Fruit fly (Drosophila melanogaster): ENCODE results near the gene Rad17.

The Rad17 gene

dm6 chr3R:14691019-14691777 is 28.2 kb upstream of the Rad17 start (continued):
- TF ChIP-seq CG6808 (GFP tag; optimal IDR thresholded peaks at IDR 0.05) (peak; percentile 11), Hr39 (GFP tag; optimal IDR thresholded peaks at IDR 0.05) (peak; percentile 35), CG3032 (tag; optimal IDR thresholded peaks at IDR 0.05) (peak; percentile 57), svp (GFP tag) (peak; percentile 66), CG8119 (GFP tag; IDR thresholded peaks at IDR 0.05) (peak; percentile 49; the same call in 2 of the 3 replicates), CG32006 (GFP tag; optimal IDR thresholded peaks at IDR 0.05) (peak; percentile 71), CG8319 (GFP tag; optimal IDR thresholded peaks at IDR 0.05) (peak; percentile 42), net (GFP tag; optimal IDR thresholded peaks at IDR 0.05) (peak; percentile 52), Lpt (GFP tag; optimal IDR thresholded peaks at IDR 0.05) (no peak), Met (GFP tag; optimal IDR thresholded peaks at IDR 0.05) (peak; percentile 58), fd85E (GFP tag; optimal IDR thresholded peaks at IDR 0.05) (no peak), Eip93F (GFP tag; optimal IDR thresholded peaks at IDR 0.05) (no peak), CG16779 (tag; optimal IDR thresholded peaks at IDR 0.05) (peak; percentile 14), ss (GFP tag; optimal IDR thresholded peaks at IDR 0.05) (peak; percentile 14 to 52), Eip75B (GFP tag; optimal IDR thresholded peaks at IDR 0.05) (peak; percentile 13), CG11902 (GFP tag; optimal IDR thresholded peaks at IDR 0.05) (peak; percentile 6), Blimp-1 (GFP tag; optimal IDR thresholded peaks at IDR 0.05) (no peak), eg (GFP tag; IDR thresholded peaks at IDR 0.05) (0 out of 3 replicates have a peak, but pooled peaks have one; percentile 26), Hr38 (GFP tag; optimal IDR thresholded peaks at IDR 0.05) (no peak), CG6854 (GFP tag; optimal IDR thresholded peaks at IDR 0.05) (no peak), cyc (GFP tag; optimal IDR thresholded peaks at IDR 0.05) (peak; percentile 3), acj6 (GFP tag; optimal IDR thresholded peaks at IDR 0.05) (peak; percentile 71), CG10669 (GFP tag; optimal IDR thresholded peaks at IDR 0.05) (peak; percentile 3), dac (GFP tag; optimal IDR thresholded peaks at IDR 0.05) (no peak), CG15336 (GFP tag; IDR thresholded peaks at IDR 0.05) (peak; percentile 63), Sox15 (GFP tag; optimal IDR thresholded peaks at IDR 0.05) (peak; percentile 35)

- TF ChIP-seq Eip78C (GFP tag) = peak; percentile 2
- TF ChIP-seq Hr39 (GFP tag; optimal IDR thresholded peaks at IDR 0.05) = no peak
- no peak for TF ChIP-seq cyc (GFP tag; optimal IDR thresholded peaks at IDR 0.05)
- no peak for TF ChIP-seq CG8119 (GFP tag; IDR thresholded peaks at IDR 0.05)
- no peak for TF ChIP-seq Smox (GFP tag; optimal IDR thresholded peaks at IDR 0.05)
- TF ChIP-seq CG11294 (GFP tag; IDR thresholded peaks at IDR 0.05) = no peak
- TF ChIP-seq ss (GFP tag; optimal IDR thresholded peaks at IDR 0.05) = peak in 1 of 2 experiments; percentile 7
- peak; percentile 7 for TF ChIP-seq CG6808 (GFP tag; optimal IDR thresholded peaks at IDR 0.05)
- TF ChIP-seq Sox15 (GFP tag; optimal IDR thresholded peaks at IDR 0.05) = no peak
- TF ChIP-seq CG10669 (GFP tag; optimal IDR thresholded peaks at IDR 0.05) = no peak
- no peak for TF ChIP-seq dac (GFP tag; optimal IDR thresholded peaks at IDR 0.05)
- peak; percentile 16 for TF ChIP-seq dsx (GFP tag; optimal IDR thresholded peaks at IDR 0.05; ENCODE audit: poor library complexity, severe bottlenecking)
- TF ChIP-seq Hr38 (GFP tag; optimal IDR thresholded peaks at IDR 0.05) = no peak
- TF ChIP-seq Sox102F (GFP tag; optimal IDR thresholded peaks at IDR 0.05) = no peak
- TF ChIP-seq svp (GFP tag) = peak; percentile 57
- TF ChIP-seq Gug (GFP tag; IDR thresholded peaks at IDR 0.05) = no peak
- no peak for TF ChIP-seq CG9139 (GFP tag; optimal IDR thresholded peaks at IDR 0.05)
- no peak for TF ChIP-seq CG11762 (GFP tag; optimal IDR thresholded peaks at IDR 0.05; ENCODE audit: insufficient read depth)
- TF ChIP-seq eg (GFP tag; IDR thresholded peaks at IDR 0.05) = no peak
- TF ChIP-seq CG10631 (GFP tag; optimal IDR thresholded peaks at IDR 0.05) = no peak
- TF ChIP-seq achi (GFP tag; optimal IDR thresholded peaks at IDR 0.05) = no peak
- no peak for TF ChIP-seq CG34406 (GFP tag; optimal IDR thresholded peaks at IDR 0.05)
- TF ChIP-seq Sox14 (GFP tag; optimal IDR thresholded peaks at IDR 0.05) = no peak
- no peak for TF ChIP-seq topi (GFP tag; optimal IDR thresholded peaks at IDR 0.05)
- no peak for TF ChIP-seq CG3032 (tag; optimal IDR thresholded peaks at IDR 0.05)
- no peak for TF ChIP-seq Hr4 (GFP tag; optimal IDR thresholded peaks at IDR 0.05)
- no peak for TF ChIP-seq CG15336 (GFP tag; IDR thresholded peaks at IDR 0.05)
- TF ChIP-seq CG6163 (GFP tag; IDR thresholded peaks at IDR 0.05) = no peak
- no peak for TF ChIP-seq CG3919 (GFP tag; optimal IDR thresholded peaks at IDR 0.05)
- TF ChIP-seq fkh (GFP tag; optimal IDR thresholded peaks at IDR 0.05) = no peak
- no peak for TF ChIP-seq CG32006 (GFP tag; optimal IDR thresholded peaks at IDR 0.05)
- no peak for TF ChIP-seq CG6276 (GFP tag; optimal IDR thresholded peaks at IDR 0.05)
Measured at dm6 chr3R:14690065-14690464, 27.1 kb upstream of the Rad17 start.

All from whole organism, prepupa.